Worm (Caenorhabditis elegans): ENCODE data around the gene F25B5.6.

- no peak for TF ChIP-seq flt-1 (GFP tag; IDR thresholded peaks at IDR 0.05)
- TF ChIP-seq med-1 (GFP tag; optimal IDR thresholded peaks at IDR 0.05; ENCODE audit: insufficient read depth), result no peak
- TF ChIP-seq cog-1 (tag; optimal IDR thresholded peaks at IDR 0.05), result no peak
These were observed 17.0 kb downstream of the F25B5.6 start, which contains the start of gene EGAP1.5 for ce11 chrIII:5931433-5931994.

All from whole organism, midembryonic.